Fruit fly (Drosophila melanogaster) whole organism, prepupa: ENCODE results near the gene CG14961.

Experiments used
- Blimp-1 ChIP-seq: fragments of 200-800 bp; sonication (Bioruptor generic); optimal IDR thresholded peaks from 3 replicates; lab custom pipeline; 2017; ENCODE audit warnings: missing biosample characterization, missing genetic modification characterization, mild to moderate bottlenecking, moderate library complexity, missing genetic modification reagents
- CG10631 ChIP-seq: fragments of 200-800 bp; sonication (Bioruptor generic); optimal IDR thresholded peaks from 2 replicates; lab custom pipeline; 2016; ENCODE audit warnings: missing biosample characterization, missing genetic modification characterization
- CG10669 ChIP-seq: fragments of 200-800 bp; sonication (Bioruptor generic); optimal IDR thresholded peaks from 3 replicates; lab custom pipeline; 2018; ENCODE audit warnings: missing biosample characterization, mild to moderate bottlenecking, missing genetic modification characterization, moderate library complexity
- CG11762 ChIP-seq: fragments of 200-800 bp; sonication (Bioruptor generic); optimal IDR thresholded peaks from 3 replicates; lab custom pipeline; 2016; ENCODE audit warnings: missing biosample characterization, missing genetic modification characterization; ENCODE audit not compliant: insufficient read depth
- CG11902 ChIP-seq: fragments of 200-800 bp; sonication (Bioruptor generic); optimal IDR thresholded peaks from 3 replicates; lab custom pipeline; 2016; ENCODE audit warnings: missing biosample characterization, missing genetic modification characterization
- CG1621 ChIP-seq: fragments of 200-800 bp; sonication (Bioruptor generic); optimal IDR thresholded peaks from 3 replicates; lab custom pipeline; 2018; ENCODE audit warnings: missing biosample characterization, mild to moderate bottlenecking, missing genetic modification characterization
- CG16779 ChIP-seq: fragments of 200-800 bp; sonication (Bioruptor generic); optimal IDR thresholded peaks from 3 replicates; lab custom pipeline; 2017; ENCODE audit warnings: missing biosample characterization, mild to moderate bottlenecking, missing genetic modification characterization
- CG31627 ChIP-seq: fragments of 200-800 bp; sonication (Bioruptor generic); optimal IDR thresholded peaks from 3 replicates; lab custom pipeline; 2016; ENCODE audit warnings: missing biosample characterization, missing genetic modification characterization
- CG32006 ChIP-seq: fragments of 200-800 bp; sonication (Bioruptor generic); optimal IDR thresholded peaks from 3 replicates; lab custom pipeline; 2017; ENCODE audit warnings: missing biosample characterization, mild to moderate bottlenecking, missing genetic modification characterization
- CG34406 ChIP-seq: fragments of 200-800 bp; sonication (Bioruptor generic); optimal IDR thresholded peaks from 3 replicates; lab custom pipeline; 2016; ENCODE audit warnings: missing biosample characterization, missing genetic modification characterization
- CG3919 ChIP-seq: fragments of 200-800 bp; sonication (Bioruptor generic); optimal IDR thresholded peaks from 3 replicates; lab custom pipeline; 2016; ENCODE audit warnings: missing biosample characterization, missing genetic modification characterization
- CG4318 ChIP-seq: fragments of 200-800 bp; sonication (Bioruptor generic); optimal IDR thresholded peaks from 3 replicates; lab custom pipeline; 2017; ENCODE audit warnings: missing biosample characterization, mild to moderate bottlenecking, missing genetic modification characterization
- CG6163 ChIP-seq: fragments of 200-800 bp; sonication (Bioruptor generic); IDR thresholded peaks from 3 replicates; pipeline ENCODE4 v1.3.6; 2022; ENCODE audit warnings: missing biosample characterization, missing genetic modification characterization
- CG6276 ChIP-seq: fragments of 200-800 bp; sonication (Bioruptor generic); optimal IDR thresholded peaks from 2 replicates; lab custom pipeline; 2017; ENCODE audit warnings: missing biosample characterization, mild to moderate bottlenecking, missing genetic modification characterization
- CG6792 ChIP-seq: fragments of 200-800 bp; sonication (Bioruptor generic); optimal IDR thresholded peaks from 3 replicates; lab custom pipeline; 2016; ENCODE audit warnings: missing biosample characterization, missing genetic modification characterization
- CG6808 ChIP-seq: fragments of 200-800 bp; sonication (Bioruptor generic); optimal IDR thresholded peaks from 3 replicates; lab custom pipeline; 2017; ENCODE audit warnings: missing biosample characterization, missing genetic modification characterization, mild to moderate bottlenecking, moderate library complexity, missing genetic modification reagents
- CG8319 ChIP-seq: fragments of 200-800 bp; sonication (Bioruptor generic); optimal IDR thresholded peaks from 3 replicates; lab custom pipeline; 2016; ENCODE audit warnings: missing biosample characterization, missing genetic modification characterization
- CG9139 ChIP-seq: fragments of 200-800 bp; sonication (Bioruptor generic); optimal IDR thresholded peaks from 3 replicates; lab custom pipeline; 2017; ENCODE audit warnings: missing biosample characterization, mild to moderate bottlenecking, missing genetic modification characterization
- Eip75B ChIP-seq: fragments of 200-800 bp; sonication (Bioruptor generic); optimal IDR thresholded peaks from 3 replicates; lab custom pipeline; 2016; ENCODE audit warnings: missing biosample characterization, missing genetic modification characterization
- Eip78C ChIP-seq: fragments of 200-800 bp; sonication (Bioruptor generic); peaks from one replicate; lab custom pipeline; 2016; ENCODE audit warnings: missing biosample characterization, missing genetic modification characterization
- Eip93F ChIP-seq: fragments of 200-800 bp; sonication (Bioruptor generic); optimal IDR thresholded peaks from 2 replicates; lab custom pipeline; 2016; ENCODE audit warnings: missing biosample characterization, mild to moderate bottlenecking, missing genetic modification characterization
- Ets21C ChIP-seq: fragments of 200-800 bp; sonication (Bioruptor generic); optimal IDR thresholded peaks from 3 replicates; lab custom pipeline; 2016; ENCODE audit warnings: missing biosample characterization, missing genetic modification characterization
- Ets96B ChIP-seq: fragments of 200-800 bp; optimal IDR thresholded peaks from 2 replicates; lab custom pipeline; 2019; ENCODE audit warnings: missing biosample characterization, mild to moderate bottlenecking, missing genetic modification characterization, moderate library complexity
- Gug ChIP-seq: fragments of 200-800 bp; sonication (Bioruptor generic); IDR thresholded peaks from 2 replicates; pipeline ENCODE4 v1.3.6; 2022; ENCODE audit warnings: missing biosample characterization, missing genetic modification characterization
- Hr38 ChIP-seq: sonication (Bioruptor generic); optimal IDR thresholded peaks from 2 replicates; lab custom pipeline; 2016; ENCODE audit warnings: missing biosample characterization, missing genetic modification characterization
- Hr4 ChIP-seq: fragments of 200-800 bp; sonication (Bioruptor generic); optimal IDR thresholded peaks from 3 replicates; lab custom pipeline; 2016; ENCODE audit warnings: missing biosample characterization, missing genetic modification characterization
- Lpt ChIP-seq: fragments of 200-800 bp; sonication (Bioruptor generic); optimal IDR thresholded peaks from 3 replicates; lab custom pipeline; 2016; ENCODE audit warnings: missing biosample characterization, missing genetic modification characterization
- Met ChIP-seq: fragments of 200-800 bp; sonication (Bioruptor generic); optimal IDR thresholded peaks from 3 replicates; lab custom pipeline; 2016; ENCODE audit warnings: missing biosample characterization, missing genetic modification characterization
- Smox ChIP-seq: fragments of 200-800 bp; sonication (Bioruptor generic); optimal IDR thresholded peaks from 3 replicates; lab custom pipeline; 2016; ENCODE audit warnings: missing biosample characterization, missing genetic modification characterization
- Sox102F ChIP-seq: fragments of 200-800 bp; sonication (Bioruptor generic); optimal IDR thresholded peaks from 2 replicates; lab custom pipeline; 2016; ENCODE audit warnings: missing biosample characterization, mild to moderate bottlenecking, missing genetic modification characterization
- Sox14 ChIP-seq: fragments of 200-800 bp; sonication (Bioruptor generic); optimal IDR thresholded peaks from 3 replicates; lab custom pipeline; 2016; ENCODE audit warnings: missing biosample characterization, missing genetic modification characterization
- Sox15 ChIP-seq: fragments of 200-800 bp; sonication (Bioruptor generic); optimal IDR thresholded peaks from 3 replicates; lab custom pipeline; 2016; ENCODE audit warnings: missing biosample characterization, missing genetic modification characterization
- achi ChIP-seq: fragments of 200-800 bp; sonication (Bioruptor generic); optimal IDR thresholded peaks from 3 replicates; lab custom pipeline; 2016; ENCODE audit warnings: missing biosample characterization, missing genetic modification characterization
- acj6 ChIP-seq: fragments of 200-800 bp; sonication (Bioruptor generic); optimal IDR thresholded peaks from 3 replicates; lab custom pipeline; 2016; ENCODE audit warnings: missing biosample characterization, missing genetic modification characterization
- cyc ChIP-seq: fragments of 200-800 bp; sonication (Bioruptor generic); optimal IDR thresholded peaks from 3 replicates; lab custom pipeline; 2016; ENCODE audit warnings: missing biosample characterization, missing genetic modification characterization
- dac ChIP-seq: fragments of 200-800 bp; sonication (Bioruptor generic); optimal IDR thresholded peaks from 2 replicates; lab custom pipeline; 2017; ENCODE audit warnings: missing biosample characterization, mild to moderate bottlenecking, missing genetic modification characterization
- dsx ChIP-seq: fragments of 200-800 bp; optimal IDR thresholded peaks from 3 replicates; lab custom pipeline; 2019; ENCODE audit warnings: missing biosample characterization, mild to moderate bottlenecking, missing genetic modification characterization, moderate library complexity; ENCODE audit not compliant: poor library complexity, severe bottlenecking
- eg ChIP-seq: fragments of 200-800 bp; sonication (Bioruptor generic); IDR thresholded peaks from 3 replicates; pipeline ENCODE4 v1.3.6; 2022; ENCODE audit warnings: missing biosample characterization, missing genetic modification characterization
- esn ChIP-seq: fragments of 200-800 bp; sonication (Bioruptor generic); optimal IDR thresholded peaks from 2 replicates; lab custom pipeline; 2016; ENCODE audit warnings: missing biosample characterization, mild to moderate bottlenecking, missing genetic modification characterization, moderate library complexity
- fd85E ChIP-seq: fragments of 200-800 bp; sonication (Bioruptor generic); optimal IDR thresholded peaks from 3 replicates; lab custom pipeline; 2016; ENCODE audit warnings: missing biosample characterization, missing genetic modification characterization
- fkh ChIP-seq: fragments of 200-800 bp; sonication (Bioruptor generic); optimal IDR thresholded peaks from 3 replicates; lab custom pipeline; 2017; ENCODE audit warnings: missing biosample characterization, mild to moderate bottlenecking, missing genetic modification characterization, moderate library complexity
- lz ChIP-seq: fragments of 200-800 bp; sonication (Bioruptor generic); optimal IDR thresholded peaks from 3 replicates; lab custom pipeline; 2016; ENCODE audit warnings: missing biosample characterization, missing genetic modification characterization
- net ChIP-seq: fragments of 200-800 bp; sonication (Bioruptor generic); optimal IDR thresholded peaks from 3 replicates; lab custom pipeline; 2016; ENCODE audit warnings: missing biosample characterization, missing genetic modification characterization
- pdm3 ChIP-seq: fragments of 200-800 bp; sonication (Bioruptor generic); optimal IDR thresholded peaks from 3 replicates; lab custom pipeline; 2016; ENCODE audit warnings: missing biosample characterization, missing genetic modification characterization
- salr ChIP-seq, 2 experiments: fragments of 200-800 bp; sonication (Bioruptor generic); optimal IDR thresholded peaks; 3 replicates each; lab custom pipeline; 2016 to 2018; ENCODE audit warnings: missing biosample characterization in 2 of 2, missing genetic modification characterization in 2 of 2, mild to moderate bottlenecking in 1 of 2
- spab ChIP-seq: fragments of 200-800 bp; sonication (Bioruptor generic); optimal IDR thresholded peaks from 2 replicates; lab custom pipeline; 2017; ENCODE audit warnings: missing biosample characterization, mild to moderate bottlenecking, missing genetic modification characterization, missing genetic modification reagents
- ss ChIP-seq, 2 experiments: fragments of 200-800 bp; sonication (Bioruptor generic); optimal IDR thresholded peaks; 2 replicates in 1 of 2; 3 replicates in 1 of 2; lab custom pipeline; 2017 to 2018; ENCODE audit warnings: mild to moderate bottlenecking in 2 of 2, missing biosample characterization in 2 of 2, missing genetic modification characterization in 2 of 2, moderate library complexity in 1 of 2
- svp ChIP-seq: fragments of 200-800 bp; sonication (Bioruptor generic); peaks from one replicate; lab custom pipeline; 2016; ENCODE audit warnings: missing biosample characterization, missing genetic modification characterization
- topi ChIP-seq: fragments of 200-800 bp; sonication (Bioruptor generic); optimal IDR thresholded peaks from 3 replicates; lab custom pipeline; 2016; ENCODE audit warnings: missing biosample characterization, missing genetic modification characterization

CG14961 gene

DNA sequence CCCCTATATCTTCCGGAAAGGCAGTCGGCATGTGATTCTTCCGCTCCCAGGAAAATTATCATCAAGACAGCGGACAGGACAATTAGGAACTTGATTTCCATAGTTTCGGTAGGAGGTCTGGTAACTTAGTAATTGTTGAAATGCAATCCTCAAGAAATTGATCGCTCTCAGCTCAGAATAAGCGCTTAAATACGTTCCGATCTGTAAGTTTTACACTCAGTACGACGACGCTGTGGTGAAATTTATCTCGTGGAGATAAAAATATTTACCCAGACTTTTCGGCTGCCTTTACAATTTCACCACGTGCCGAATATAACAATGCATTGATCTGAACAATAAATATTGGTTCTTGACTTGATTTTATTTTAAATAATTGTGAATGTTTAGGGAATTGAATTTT is 5.8 kb downstream of the CG14961 start, which contains the start of gene Drsl1:
TSS of gene Drsl1 (minus strand) at position 101 of the 400 bp plus-strand sequence.
- TF ChIP-seq pdm3 (GFP tag; lab: Kevin White, UChicago) (no peak), fkh (GFP tag; lab: Kevin White, UChicago) (no peak), Eip78C (no peak), achi (GFP tag; lab: Kevin White, UChicago) (no peak), CG9139 (GFP tag; lab: Kevin White, UChicago) (no peak), cyc (GFP tag; lab: Kevin White, UChicago) (no peak), CG32006 (GFP tag; lab: Kevin White, UChicago) (no peak), CG4318 (GFP tag; lab: Kevin White, UChicago) (no peak)

DNA sequence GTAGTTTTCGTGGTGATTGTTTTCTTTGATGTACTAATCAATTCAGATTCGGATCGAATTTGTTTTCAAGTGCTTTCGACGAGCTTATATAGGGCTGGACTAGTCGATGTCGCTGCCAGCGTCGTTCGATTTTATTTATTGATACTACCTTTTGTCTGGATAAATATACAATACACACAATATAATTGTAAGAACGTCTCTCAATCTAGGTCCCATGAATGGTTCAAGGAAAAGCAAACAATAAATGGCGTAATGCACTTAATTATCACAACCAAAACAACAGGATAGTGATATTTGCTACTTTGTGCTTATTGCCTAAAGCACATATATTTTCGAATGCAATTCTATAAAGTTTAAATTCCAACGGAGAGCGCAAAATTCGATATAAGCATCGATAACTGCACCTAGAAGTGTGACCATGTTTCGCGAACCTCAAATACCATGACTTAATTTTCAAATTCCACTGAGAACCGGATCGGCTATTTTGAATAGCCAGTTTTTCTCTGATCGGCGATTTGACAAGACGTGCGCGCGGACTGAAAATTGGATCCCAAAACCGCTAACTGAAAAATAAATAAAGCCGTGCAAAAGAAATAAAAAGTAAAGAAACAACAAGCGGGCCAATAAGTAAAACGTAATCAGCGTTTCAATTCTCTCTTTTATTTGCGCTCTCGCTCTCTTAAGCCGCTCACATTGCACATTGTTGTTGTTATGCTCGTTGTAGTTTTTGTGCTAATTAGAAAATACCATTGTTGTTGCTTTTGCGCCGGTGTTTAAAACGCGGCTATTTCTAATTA is 6.7 kb downstream of the CG14961 start, which contains the start of the genes Drsl6 and kst:
TSS of gene Drsl6 (minus strand) at position 51 of the 797 bp plus-strand sequence.
TSS of gene kst (plus strand) at position 493 of the 797 bp plus-strand sequence.
- TF ChIP-seq CG10631: no peak
- peak; percentile 14 for TF ChIP-seq Sox14
- TF ChIP-seq dsx: no peak
- no peak for TF ChIP-seq Eip93F (GFP tag; lab: Kevin White, UChicago)
- no peak for TF ChIP-seq CG11902 (GFP tag; lab: Kevin White, UChicago)
- TF ChIP-seq CG6808 (GFP tag; lab: Kevin White, UChicago): peak; percentile 28
- TF ChIP-seq svp (GFP tag; lab: Kevin White, UChicago): no peak
- no peak for TF ChIP-seq Hr4
- TF ChIP-seq Met: no peak
- no peak for TF ChIP-seq Ets96B
- TF ChIP-seq CG11762 (GFP tag; lab: Kevin White, UChicago): no peak
- no peak for TF ChIP-seq fd85E
- TF ChIP-seq spab (GFP tag; lab: Kevin White, UChicago): no peak
- TF ChIP-seq CG6163 (GFP tag; lab: Robert Waterston, UW): peak; percentile 74
- TF ChIP-seq Hr38 (GFP tag; lab: Kevin White, UChicago): no peak
- no peak for TF ChIP-seq CG6276 (GFP tag; lab: Kevin White, UChicago)
- no peak for TF ChIP-seq acj6 (GFP tag; lab: Kevin White, UChicago)
- TF ChIP-seq CG6792 (GFP tag; lab: Kevin White, UChicago): no peak
- peak; percentile 8 for TF ChIP-seq topi (GFP tag; lab: Kevin White, UChicago)
- TF ChIP-seq Gug (GFP tag; lab: Robert Waterston, UW): no peak
- TF ChIP-seq Sox102F (GFP tag; lab: Kevin White, UChicago): no peak
- TF ChIP-seq Ets21C (GFP tag; lab: Kevin White, UChicago): no peak
- no peak for TF ChIP-seq CG16779 (tag; lab: Kevin White, UChicago)
- TF ChIP-seq Sox15: no peak
- peak; percentile 35 for TF ChIP-seq esn (GFP tag; lab: Kevin White, UChicago)
- no peak for TF ChIP-seq Blimp-1 (GFP tag; lab: Kevin White, UChicago)
- peak in 1 of 2 experiments; percentile 14 for TF ChIP-seq salr (GFP tag; optimal IDR thresholded peaks at IDR 0.05; lab: Kevin White, UChicago)
- TF ChIP-seq Lpt: no peak
- no peak for TF ChIP-seq Eip75B (GFP tag; lab: Kevin White, UChicago)
- TF ChIP-seq fkh (GFP tag; lab: Kevin White, UChicago): peak; percentile 92
- no peak for TF ChIP-seq cyc (GFP tag; lab: Kevin White, UChicago)
- TF ChIP-seq ss (GFP tag; optimal IDR thresholded peaks at IDR 0.05; lab: Kevin White, UChicago): peak; percentile 54
- no peak for TF ChIP-seq lz (GFP tag; lab: Kevin White, UChicago)
- TF ChIP-seq CG8319 (GFP tag; lab: Kevin White, UChicago): no peak
- TF ChIP-seq Smox (GFP tag; lab: Kevin White, UChicago): no peak
- TF ChIP-seq CG3919 (GFP tag; lab: Kevin White, UChicago): no peak
- TF ChIP-seq net: no peak
- TF ChIP-seq CG1621 (tag; lab: Kevin White, UChicago): peak; percentile 75
- no peak for TF ChIP-seq CG34406 (GFP tag; lab: Kevin White, UChicago)
- no peak for TF ChIP-seq dac
- no peak for TF ChIP-seq CG10669 (GFP tag; lab: Kevin White, UChicago)
- peak; percentile 85 for TF ChIP-seq eg (GFP tag; lab: Robert Waterston, UW)
- no peak for TF ChIP-seq CG31627 (GFP tag; lab: Kevin White, UChicago)
